Worm (Caenorhabditis elegans) whole organism, mixed stage, embryonic: Measurements from ENCODE around the gene C43H6.12.

Experiments
- blmp-1 ChIP-seq: fragments of 150-350 bp; optimal IDR thresholded peaks from 2 replicates; lab custom pipeline; 2014; ENCODE audit warnings: missing biosample characterization, missing genetic modification characterization
- mep-1 ChIP-seq: fragments of 150-350 bp; optimal IDR thresholded peaks from 2 replicates; lab custom pipeline; 2017; ENCODE audit warnings: missing biosample characterization, missing genetic modification reagents, missing genetic modification characterization, inconsistent platforms
- nhr-12 ChIP-seq: fragments of 150-350 bp; optimal IDR thresholded peaks from 2 replicates; lab custom pipeline; 2014; ENCODE audit warnings: missing biosample characterization, missing genetic modification characterization
- nhr-76 ChIP-seq: sonication (generic microtip); optimal IDR thresholded peaks from 2 replicates; lab custom pipeline; 2017; ENCODE audit warnings: missing biosample characterization, missing genetic modification characterization
- pha-4 ChIP-seq: fragments of 150-350 bp; optimal IDR thresholded peaks from 2 replicates; lab custom pipeline; 2018; ENCODE audit warnings: missing biosample characterization, missing genetic modification reagents, missing genetic modification characterization
- sem-2 ChIP-seq: fragments of 200-800 bp; sonication (Bioruptor generic); optimal IDR thresholded peaks from 2 replicates; lab custom pipeline; 2018; ENCODE audit warnings: mild to moderate bottlenecking, missing genetic modification characterization, missing compliant biosample characterization
- sptf-1 ChIP-seq: sonication (generic microtip); optimal IDR thresholded peaks from 2 replicates; lab custom pipeline; 2017; ENCODE audit warnings: mild to moderate bottlenecking, missing genetic modification characterization, moderate library complexity, missing compliant biosample characterization
- unc-62 ChIP-seq: fragments of 150-350 bp; optimal IDR thresholded peaks from 2 replicates; lab custom pipeline; 2014; ENCODE audit warnings: missing biosample characterization, missing genetic modification reagents, missing genetic modification characterization

- TF ChIP-seq sptf-1 (no peak), unc-62 (no peak), mep-1 (tag; lab: Kevin White, UChicago) (no peak), blmp-1 (tag; lab: Kevin White, UChicago) (no peak), nhr-12 (no peak), pha-4 (tag; lab: Kevin White, UChicago) (no peak), sem-2 (GFP tag; lab: Kevin White, UChicago) (no peak), nhr-76 (tag; lab: Kevin White, UChicago) (no peak)
These were observed 18.0 kb downstream of the C43H6.12 start, which contains the start of gene gcy-31 for ce11 chrX:2427404-2427803.
